Fruit fly (Drosophila melanogaster) whole organism, adult: ENCODE results near the gene Acp63F.

ENCODE experiments used
- CG11617 ChIP-seq: fragments of 200-800 bp; sonication (Bioruptor generic); optimal IDR thresholded peaks from 2 replicates; lab custom pipeline; 2017; ENCODE audit warnings: mild to moderate bottlenecking, missing biosample characterization, missing genetic modification reagents, missing genetic modification characterization
- CG1620 ChIP-seq: fragments of 200-800 bp; sonication (Bioruptor generic); optimal IDR thresholded peaks from 2 replicates; lab custom pipeline; 2016; ENCODE audit warnings: missing biosample characterization, missing genetic modification characterization
- CG33017 ChIP-seq: fragments of 200-800 bp; sonication (Bioruptor generic); optimal IDR thresholded peaks from 2 replicates; lab custom pipeline; 2018; ENCODE audit warnings: missing biosample characterization, mild to moderate bottlenecking, missing genetic modification characterization, moderate library complexity
- Clk ChIP-seq: fragments of 200-800 bp; sonication (Bioruptor generic); optimal IDR thresholded peaks from 2 replicates; lab custom pipeline; 2017; ENCODE audit warnings: missing biosample characterization, missing genetic modification characterization
- cic ChIP-seq: fragments of 200-800 bp; sonication (Bioruptor generic); optimal IDR thresholded peaks from 2 replicates; lab custom pipeline; 2017; ENCODE audit warnings: missing biosample characterization, mild to moderate bottlenecking, missing genetic modification characterization, moderate library complexity
- cnc ChIP-seq, 2 experiments: fragments of >200 bp; optimal IDR thresholded peaks; 2 replicates each; lab custom pipeline; 2017
- tj ChIP-seq: fragments of 200-800 bp; sonication (Bioruptor generic); optimal IDR thresholded peaks from 3 replicates; lab custom pipeline; 2017; ENCODE audit warnings: missing biosample characterization, mild to moderate bottlenecking, missing genetic modification characterization, moderate library complexity

- TF ChIP-seq cic (GFP tag; lab: Kevin White, UChicago) (no peak), tj (GFP tag; lab: Kevin White, UChicago) (no peak), CG1620 (GFP tag; lab: Kevin White, UChicago) (no peak), CG11617 (GFP tag; lab: Kevin White, UChicago) (no peak), CG33017 (tag; lab: Kevin White, UChicago) (no peak), cnc (optimal IDR thresholded peaks at IDR 0.05; lab: Kevin White, UChicago) (no peak), Clk (GFP tag; lab: Kevin White, UChicago) (no peak)
Observed at dm6 chr3L:3801813-3802212, 14.3 kb downstream of the Acp63F start.
